Fruit fly (Drosophila melanogaster): ENCODE data around the gene CG4318.

CG4318 gene

dm6 chrX:13131063-13131773 lies 23.5 kb downstream of the CG4318 start (continued):
- TF ChIP-seq Side (GFP tag; optimal IDR thresholded peaks at IDR 0.05), result peak; percentile 99
- TF ChIP-seq CG14965 (GFP tag; optimal IDR thresholded peaks at IDR 0.05; ENCODE audit: borderline replicate concordance), result peak; percentile 90
- peak; percentile 99 for TF ChIP-seq CG7556 (GFP tag; optimal IDR thresholded peaks at IDR 0.05)
- peak; percentile 99 for TF ChIP-seq CG12155 (GFP tag; optimal IDR thresholded peaks at IDR 0.05)
- TF ChIP-seq CG4707 (GFP tag; optimal IDR thresholded peaks at IDR 0.05), result peak; percentile 94
- TF ChIP-seq exex (tag; optimal IDR thresholded peaks at IDR 0.05), result peak; percentile 93
- TF ChIP-seq al (GFP tag; IDR thresholded peaks at IDR 0.05), result peak; percentile 99
- TF ChIP-seq tx (GFP tag; optimal IDR thresholded peaks at IDR 0.05), result peak; percentile 99
- TF ChIP-seq CG7271 (tag; optimal IDR thresholded peaks at IDR 0.05), result peak; percentile 23
- TF ChIP-seq Rx (GFP tag; IDR thresholded peaks at IDR 0.05), result peak; percentile 99
- peak; percentile 48; the same call in 1 of the 3 replicates for TF ChIP-seq knrl (GFP tag; IDR thresholded peaks at IDR 0.05; ENCODE audit: partially characterized antibody)
- peak; percentile 98 for TF ChIP-seq croc (GFP tag; conservative IDR thresholded peaks at IDR 0.05)
- peak; percentile 99 for TF ChIP-seq tgo (GFP tag; IDR thresholded peaks at IDR 0.05)
- TF ChIP-seq dysf (GFP tag; IDR thresholded peaks at IDR 0.05), result peak; percentile 100
- TF ChIP-seq Ets97D (GFP tag; optimal IDR thresholded peaks at IDR 0.05), result peak; percentile 94
- peak; percentile 99 for TF ChIP-seq CHES-1-like (GFP tag; optimal IDR thresholded peaks at IDR 0.05)
- TF ChIP-seq ind (GFP tag; optimal IDR thresholded peaks at IDR 0.05), result peak; percentile 100
- TF ChIP-seq Xbp1 (GFP tag; optimal IDR thresholded peaks at IDR 0.05), result peak; percentile 99
- TF ChIP-seq tna (GFP tag; IDR thresholded peaks at IDR 0.05; ENCODE audit: partially characterized antibody), result peak; percentile 37; the same call in 1 of the 2 replicates
- TF ChIP-seq kay (GFP tag; optimal IDR thresholded peaks at IDR 0.05), result peak; percentile 99
- peak; percentile 98 for TF ChIP-seq odd (GFP tag; optimal IDR thresholded peaks at IDR 0.05)
- TF ChIP-seq CG12391 (tag; optimal IDR thresholded peaks at IDR 0.05), result peak; percentile 99
- peak; percentile 99 for TF ChIP-seq pho (GFP tag; optimal IDR thresholded peaks at IDR 0.05)
- peak; percentile 97 for TF ChIP-seq Lim3 (GFP tag; IDR thresholded peaks at IDR 0.05)
- peak; percentile 99 for TF ChIP-seq pum (GFP tag; optimal IDR thresholded peaks at IDR 0.05)
- peak; percentile 87 for TF ChIP-seq CG15073 (GFP tag; optimal IDR thresholded peaks at IDR 0.05)
- TF ChIP-seq CG2712 (tag; optimal IDR thresholded peaks at IDR 0.05), result peak; percentile 98
- peak; percentile 98 for TF ChIP-seq cwo (GFP tag; optimal IDR thresholded peaks at IDR 0.05)
- TF ChIP-seq CG13624 (GFP tag; optimal IDR thresholded peaks at IDR 0.05), result peak; percentile 99
- TF ChIP-seq Sox100B (GFP tag; optimal IDR thresholded peaks at IDR 0.05), result peak; percentile 94
- peak; percentile 99 for TF ChIP-seq NfI (GFP tag; optimal IDR thresholded peaks at IDR 0.05)
- TF ChIP-seq CG12236 (GFP tag; optimal IDR thresholded peaks at IDR 0.05), result peak; percentile 98
- peak; percentile 97 for TF ChIP-seq nmo (GFP tag; optimal IDR thresholded peaks at IDR 0.05)
- TF ChIP-seq Hand (GFP tag; optimal IDR thresholded peaks at IDR 0.05), result peak; percentile 98
- TF ChIP-seq sc (optimal IDR thresholded peaks at IDR 0.05), result no peak
- peak; percentile 94 for TF ChIP-seq sc (GFP tag; optimal IDR thresholded peaks at IDR 0.05)
- peak; percentile 99 for TF ChIP-seq caup (GFP tag; optimal IDR thresholded peaks at IDR 0.05; ENCODE audit: severe bottlenecking)
- TF ChIP-seq CG3163 (GFP tag; optimal IDR thresholded peaks at IDR 0.05), result peak; percentile 97
- TF ChIP-seq CG9437 (GFP tag; optimal IDR thresholded peaks at IDR 0.05), result peak; percentile 92
- TF ChIP-seq ara (GFP tag; IDR thresholded peaks at IDR 0.05), result peak; percentile 99
- TF ChIP-seq dimm (GFP tag; IDR thresholded peaks at IDR 0.05), result peak; percentile 99
- peak; percentile 100 for TF ChIP-seq Med (GFP tag)
- TF ChIP-seq CG12219 (GFP tag; optimal IDR thresholded peaks at IDR 0.05), result peak; percentile 99
- peak; percentile 98 for TF ChIP-seq Fer3 (tag; optimal IDR thresholded peaks at IDR 0.05)
- peak; percentile 98 for TF ChIP-seq emc (GFP tag; optimal IDR thresholded peaks at IDR 0.05)
- peak; percentile 98 for TF ChIP-seq CG9727 (GFP tag; optimal IDR thresholded peaks at IDR 0.05)
- TF ChIP-seq Jarid2 (GFP tag; optimal IDR thresholded peaks at IDR 0.05), result peak; percentile 93
- peak; percentile 98 for TF ChIP-seq ro (GFP tag; IDR thresholded peaks at IDR 0.05)
- TF ChIP-seq CG32772 (GFP tag; IDR thresholded peaks at IDR 0.05), result peak; percentile 99
